Worm (Caenorhabditis elegans) whole organism, L1 larva: Measurements from ENCODE around the gene ptp-8.

ENCODE experiments used
- C34B4.2 ChIP-seq: sonication (generic microtip); optimal IDR thresholded peaks from 2 replicates; lab custom pipeline; 2017; ENCODE audit warnings: mild to moderate bottlenecking, missing genetic modification characterization, missing compliant biosample characterization
- F16B12.6 ChIP-seq: fragments of 150-350 bp; optimal IDR thresholded peaks from 2 replicates; lab custom pipeline; 2014; ENCODE audit warnings: missing biosample characterization, missing genetic modification characterization
- Y116A8C.19 ChIP-seq: sonication (generic microtip); optimal IDR thresholded peaks from 2 replicates; lab custom pipeline; 2016; ENCODE audit warnings: missing compliant biosample characterization, missing genetic modification characterization, borderline replicate concordance
- aha-1 ChIP-seq: fragments of 150-350 bp; optimal IDR thresholded peaks from 2 replicates; lab custom pipeline; 2014; ENCODE audit warnings: missing biosample characterization, missing genetic modification characterization
- alr-1 ChIP-seq: fragments of 200-800 bp; sonication (Bioruptor generic); optimal IDR thresholded peaks from 2 replicates; lab custom pipeline; 2018; ENCODE audit warnings: borderline replicate concordance, mild to moderate bottlenecking, missing genetic modification characterization, missing compliant biosample characterization
- blmp-1 ChIP-seq: fragments of 150-350 bp; optimal IDR thresholded peaks from 2 replicates; lab custom pipeline; 2014; ENCODE audit warnings: missing biosample characterization, missing genetic modification characterization
- ceh-8 ChIP-seq: fragments of 200-800 bp; sonication (Bioruptor generic); optimal IDR thresholded peaks from 2 replicates; lab custom pipeline; 2018; ENCODE audit warnings: mild to moderate bottlenecking, missing genetic modification characterization, moderate library complexity, missing compliant biosample characterization
- ces-1 ChIP-seq: fragments of 150-350 bp; optimal IDR thresholded peaks from 2 replicates; lab custom pipeline; 2014; ENCODE audit warnings: missing biosample characterization, missing genetic modification reagents, missing genetic modification characterization
- dsc-1 ChIP-seq: sonication (generic microtip); optimal IDR thresholded peaks from 2 replicates; lab custom pipeline; 2016; ENCODE audit warnings: mild to moderate bottlenecking, missing genetic modification characterization, missing compliant biosample characterization
- egl-27 ChIP-seq, 2 experiments: fragments of 150-350 bp in 1 of 2; sonication (generic microtip); optimal IDR thresholded peaks; 3 replicates each; lab custom pipeline; 2017 to 2018; ENCODE audit warnings: missing biosample characterization in 2 of 2, missing genetic modification characterization in 2 of 2, missing genetic modification reagents in 2 of 2
- elt-3 ChIP-seq, 6 experiments: fragments of 150-350 bp in 1 of 6; sonication (generic microtip); optimal IDR thresholded peaks; 2 replicates each; lab custom pipeline; 2017 to 2018; ENCODE audit warnings: missing biosample characterization in 6 of 6, missing genetic modification characterization in 6 of 6, inconsistent platforms in 1 of 6
- fkh-10 ChIP-seq: sonication (generic microtip); optimal IDR thresholded peaks from 2 replicates; lab custom pipeline; 2017; ENCODE audit warnings: missing biosample characterization, missing genetic modification reagents, missing genetic modification characterization
- fos-1 ChIP-seq: fragments of 150-350 bp; optimal IDR thresholded peaks from 2 replicates; lab custom pipeline; 2014; ENCODE audit warnings: missing biosample characterization, missing genetic modification characterization
- hlh-17 ChIP-seq: fragments of 200-800 bp; sonication (Bioruptor generic); optimal IDR thresholded peaks from 2 replicates; lab custom pipeline; 2018; ENCODE audit warnings: missing genetic modification characterization, mild to moderate bottlenecking, missing compliant biosample characterization, moderate library complexity, borderline replicate concordance
- hlh-4 ChIP-seq: sonication (generic microtip); optimal IDR thresholded peaks from 2 replicates; lab custom pipeline; 2016; ENCODE audit warnings: mild to moderate bottlenecking, missing genetic modification characterization, missing compliant biosample characterization
- isw-1 ChIP-seq: fragments of 200-800 bp; sonication (Bioruptor generic); IDR thresholded peaks from 2 replicates; pipeline ENCODE4 v1.3.6; 2022; ENCODE audit warnings: missing genetic modification characterization, missing compliant biosample characterization
- lin-13 ChIP-seq: fragments of 150-350 bp; optimal IDR thresholded peaks from 2 replicates; lab custom pipeline; 2014; ENCODE audit warnings: missing biosample characterization, missing genetic modification reagents, missing genetic modification characterization
- lin-14 ChIP-seq: fragments of 200-800 bp; sonication (Bioruptor generic); optimal IDR thresholded peaks from 2 replicates; lab custom pipeline; 2018; ENCODE audit warnings: mild to moderate bottlenecking, missing genetic modification characterization, moderate library complexity, missing compliant biosample characterization
- lin-35 ChIP-seq, 2 experiments: fragments of 150-350 bp; optimal IDR thresholded peaks; 2 replicates each; lab custom pipeline; 2014; ENCODE audit warnings: missing biosample characterization in 2 of 2, missing genetic modification characterization in 2 of 2, missing genetic modification reagents in 2 of 2
- lin-39 ChIP-seq: fragments of 150-350 bp; optimal IDR thresholded peaks from 2 replicates; lab custom pipeline; 2014; ENCODE audit warnings: missing biosample characterization, missing genetic modification reagents, missing genetic modification characterization
- mdl-1 ChIP-seq, 2 experiments: fragments of 150-350 bp; optimal IDR thresholded peaks; 2 replicates each; lab custom pipeline; 2014 to 2017; ENCODE audit warnings: missing biosample characterization in 2 of 2, missing genetic modification characterization in 2 of 2, inconsistent platforms in 1 of 2
- mef-2 ChIP-seq: fragments of 150-350 bp; optimal IDR thresholded peaks from 2 replicates; lab custom pipeline; 2014; ENCODE audit warnings: missing biosample characterization, missing genetic modification characterization
- mep-1 ChIP-seq: fragments of 150-350 bp; optimal IDR thresholded peaks from 2 replicates; lab custom pipeline; 2014; ENCODE audit warnings: missing biosample characterization, missing genetic modification characterization
- nhr-11 ChIP-seq: fragments of 150-350 bp; optimal IDR thresholded peaks from 2 replicates; lab custom pipeline; 2014; ENCODE audit warnings: missing biosample characterization, missing genetic modification characterization
- nhr-12 ChIP-seq: sonication (generic microtip); optimal IDR thresholded peaks from 2 replicates; lab custom pipeline; 2017; ENCODE audit warnings: missing biosample characterization, missing genetic modification characterization
- nhr-19 ChIP-seq: fragments of 200-800 bp; sonication (Bioruptor generic); conservative IDR thresholded peaks from 2 replicates; pipeline ENCODE4 v1.3.6; 2022; ENCODE audit warnings: missing genetic modification characterization, missing compliant biosample characterization
- nhr-28 ChIP-seq: fragments of 150-350 bp; optimal IDR thresholded peaks from 2 replicates; lab custom pipeline; 2014; ENCODE audit warnings: missing biosample characterization, missing genetic modification characterization
- nhr-85 ChIP-seq: sonication (generic microtip); peaks from one replicate; lab custom pipeline; 2016; ENCODE audit warnings: missing genetic modification characterization, inconsistent platforms, missing compliant biosample characterization
- rnt-1 ChIP-seq: sonication (generic microtip); optimal IDR thresholded peaks from 2 replicates; lab custom pipeline; 2016; ENCODE audit warnings: mild to moderate bottlenecking, missing genetic modification characterization, moderate library complexity, missing compliant biosample characterization
- snpc-4 ChIP-seq: fragments of 150-350 bp; optimal IDR thresholded peaks from 2 replicates; lab custom pipeline; 2014; ENCODE audit warnings: missing biosample characterization, missing genetic modification characterization
- sptf-1 ChIP-seq: fragments of 150-350 bp; optimal IDR thresholded peaks from 2 replicates; lab custom pipeline; 2014; ENCODE audit warnings: missing biosample characterization, missing genetic modification characterization
- sup-37 ChIP-seq: fragments of 200-800 bp; sonication (Bioruptor generic); optimal IDR thresholded peaks from 2 replicates; lab custom pipeline; 2018; ENCODE audit warnings: mild to moderate bottlenecking, missing genetic modification characterization, missing compliant biosample characterization
- unc-130 ChIP-seq: fragments of 150-350 bp; optimal IDR thresholded peaks from 2 replicates; lab custom pipeline; 2017; ENCODE audit warnings: missing biosample characterization, missing genetic modification characterization, inconsistent platforms
- unc-98 ChIP-seq: fragments of 200-800 bp; sonication (Bioruptor generic); IDR thresholded peaks from 2 replicates; pipeline ENCODE4 v1.3.6; 2022; ENCODE audit warnings: missing genetic modification characterization, missing compliant biosample characterization
- xbp-1 ChIP-seq: sonication (generic microtip); optimal IDR thresholded peaks from 2 replicates; lab custom pipeline; 2016; ENCODE audit warnings: missing genetic modification characterization, missing compliant biosample characterization
- ztf-11 ChIP-seq, 2 experiments: sonication (generic microtip); optimal IDR thresholded peaks; 2 replicates each; lab custom pipeline; 2016 to 2017; ENCODE audit warnings: missing genetic modification characterization in 2 of 2, missing biosample characterization in 1 of 2, missing compliant biosample characterization in 1 of 2

The ptp-8 gene

DNA sequence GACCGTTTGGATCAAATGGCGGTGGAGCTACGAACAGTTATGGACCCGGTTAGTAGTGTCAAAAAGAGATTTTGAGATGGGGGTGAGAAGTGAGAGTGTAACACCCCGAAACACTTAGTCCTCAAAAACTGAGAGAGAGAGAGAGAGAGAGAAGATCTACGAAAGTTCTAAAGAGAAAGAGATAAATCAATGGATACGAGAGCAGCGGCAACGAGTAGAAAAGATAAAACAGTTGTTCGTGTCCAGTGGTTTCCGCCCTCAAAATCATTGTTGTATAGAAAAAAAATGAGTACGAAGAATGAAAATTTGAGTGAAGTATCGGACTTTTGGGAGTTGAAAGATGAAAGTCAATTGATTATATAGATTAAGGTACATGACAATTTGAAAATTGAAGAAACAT is 47.1 kb downstream of the ptp-8 start (continued):
- TF ChIP-seq sup-37 (GFP tag; lab: Kevin White, UChicago) (no peak), isw-1 (GFP tag; lab: Robert Waterston, UW) (no peak), fos-1 (tag; lab: Kevin White, UChicago) (no peak), dsc-1 (tag; lab: Kevin White, UChicago) (no peak), ztf-11 (tag; optimal IDR thresholded peaks at IDR 0.05; lab: Kevin White, UChicago) (no peak), C34B4.2 (tag; lab: Kevin White, UChicago) (no peak), lin-14 (GFP tag; lab: Kevin White, UChicago) (peak; percentile 78), elt-3 (tag; optimal IDR thresholded peaks at IDR 0.05; lab: Kevin White, UChicago) (no peak), fkh-10 (GFP tag; lab: Kevin White, UChicago) (no peak), nhr-12 (tag; lab: Kevin White, UChicago) (no peak), hlh-4 (tag; lab: Kevin White, UChicago) (no peak), sptf-1 (no peak), nhr-19 (peak; percentile 17; the same call in 1 of the 2 replicates), unc-130 (tag; lab: Kevin White, UChicago) (peak; percentile 37), alr-1 (tag; lab: Kevin White, UChicago) (no peak), egl-27 (tag; optimal IDR thresholded peaks at IDR 0.05; lab: Kevin White, UChicago) (no peak), lin-39 (tag; lab: Kevin White, UChicago) (peak; percentile 44), ceh-8 (GFP tag; lab: Kevin White, UChicago) (no peak), rnt-1 (peak; percentile 82), F16B12.6 (tag; lab: Kevin White, UChicago) (no peak), ces-1 (GFP tag; lab: Kevin White, UChicago) (no peak), xbp-1 (no peak), nhr-28 (tag; lab: Kevin White, UChicago) (no peak), lin-35 (GFP tag; optimal IDR thresholded peaks at IDR 0.05; lab: Kevin White, UChicago) (no peak), unc-98 (no peak), nhr-11 (tag; lab: Kevin White, UChicago) (no peak), Y116A8C.19 (tag; lab: Kevin White, UChicago) (no peak), blmp-1 (tag; lab: Kevin White, UChicago) (no peak)

DNA sequence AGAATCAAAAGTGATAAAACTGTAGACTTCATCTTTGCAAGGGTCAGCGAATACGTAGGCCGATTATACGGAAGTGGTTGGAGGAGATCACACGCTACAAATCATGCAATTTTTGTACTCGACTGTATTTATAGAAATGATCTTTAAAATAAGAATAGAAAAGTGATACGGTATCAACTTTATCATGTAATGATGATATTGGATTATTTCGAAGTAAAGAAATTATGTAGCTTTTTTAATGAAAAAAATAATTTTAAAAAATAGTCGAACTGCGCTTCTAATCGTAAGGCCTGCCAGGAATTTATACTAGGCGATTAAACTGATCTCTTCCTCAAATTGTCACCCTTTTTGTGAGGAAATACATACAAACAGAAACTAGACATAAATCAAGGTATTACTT is 52.0 kb downstream of the ptp-8 start, which contains the start of gene B0496.11:
TSS of gene B0496.11 (minus strand) at position 101 of the 400 bp plus-strand sequence.
- TF ChIP-seq nhr-85 (tag; lab: Kevin White, UChicago) (no peak), aha-1 (tag; lab: Kevin White, UChicago) (no peak), lin-13 (no peak), snpc-4 (tag; lab: Kevin White, UChicago) (no peak), mdl-1 (tag; optimal IDR thresholded peaks at IDR 0.05; lab: Kevin White, UChicago) (no peak), nhr-28 (tag; lab: Kevin White, UChicago) (no peak), hlh-17 (GFP tag; lab: Kevin White, UChicago) (no peak), lin-14 (GFP tag; lab: Kevin White, UChicago) (no peak), mep-1 (tag; lab: Kevin White, UChicago) (no peak), mef-2 (tag; lab: Kevin White, UChicago) (no peak), fos-1 (tag; lab: Kevin White, UChicago) (no peak)
